Worm (Caenorhabditis elegans) whole organism, L3 larva: Measurements from ENCODE around the gene F38E9.4.

Experiments used
- R02D3.7 ChIP-seq: fragments of 150-350 bp; optimal IDR thresholded peaks from 2 replicates; lab custom pipeline; 2014; ENCODE audit warnings: missing biosample characterization, missing genetic modification characterization
- aly-2 ChIP-seq: fragments of 150-350 bp; optimal IDR thresholded peaks from 2 replicates; lab custom pipeline; 2014; ENCODE audit warnings: missing biosample characterization, missing genetic modification characterization
- ama-1 ChIP-seq: fragments of 150-350 bp; optimal IDR thresholded peaks from 2 replicates; lab custom pipeline; 2018
- ceh-16 ChIP-seq: sonication (generic microtip); optimal IDR thresholded peaks from 2 replicates; lab custom pipeline; 2017; ENCODE audit warnings: missing biosample characterization, missing genetic modification characterization
- ceh-28 ChIP-seq: fragments of 150-350 bp; optimal IDR thresholded peaks from 2 replicates; lab custom pipeline; 2014; ENCODE audit warnings: missing biosample characterization, missing genetic modification reagents, missing genetic modification characterization
- ceh-82 ChIP-seq: fragments of 150-350 bp; optimal IDR thresholded peaks from 2 replicates; lab custom pipeline; 2014; ENCODE audit warnings: missing biosample characterization, missing genetic modification characterization
- ceh-9 ChIP-seq: sonication (generic microtip); optimal IDR thresholded peaks from 2 replicates; lab custom pipeline; 2018; ENCODE audit warnings: missing biosample characterization, missing genetic modification characterization
- daf-12 ChIP-seq: fragments of 150-350 bp; optimal IDR thresholded peaks from 2 replicates; lab custom pipeline; 2014; ENCODE audit warnings: missing biosample characterization, missing genetic modification reagents, missing genetic modification characterization
- egl-5 ChIP-seq: fragments of 150-350 bp; optimal IDR thresholded peaks from 2 replicates; lab custom pipeline; 2017; ENCODE audit warnings: missing biosample characterization, missing genetic modification reagents, missing genetic modification characterization, inconsistent platforms
- elt-1 ChIP-seq: fragments of 150-350 bp; optimal IDR thresholded peaks from 2 replicates; lab custom pipeline; 2014; ENCODE audit warnings: missing biosample characterization, missing genetic modification characterization
- elt-2 ChIP-seq: sonication (generic microtip); optimal IDR thresholded peaks from 2 replicates; lab custom pipeline; 2016; ENCODE audit warnings: missing genetic modification reagents, mild to moderate bottlenecking, missing genetic modification characterization, missing compliant biosample characterization
- hmg-11 ChIP-seq: sonication (generic microtip); optimal IDR thresholded peaks from 2 replicates; lab custom pipeline; 2016; ENCODE audit warnings: missing genetic modification characterization, missing compliant biosample characterization
- jun-1 ChIP-seq: fragments of 150-350 bp; optimal IDR thresholded peaks from 2 replicates; lab custom pipeline; 2014; ENCODE audit warnings: missing biosample characterization, missing genetic modification reagents, missing genetic modification characterization
- lin-15B ChIP-seq: fragments of 150-350 bp; optimal IDR thresholded peaks from 2 replicates; lab custom pipeline; 2014; ENCODE audit warnings: missing biosample characterization, missing genetic modification characterization
- lin-39 ChIP-seq: fragments of 150-350 bp; optimal IDR thresholded peaks from 2 replicates; lab custom pipeline; 2018; ENCODE audit warnings: missing biosample characterization, missing genetic modification reagents, missing genetic modification characterization
- lsy-12 ChIP-seq: sonication (generic microtip); optimal IDR thresholded peaks from 2 replicates; lab custom pipeline; 2016; ENCODE audit warnings: mild to moderate bottlenecking, missing genetic modification characterization, missing compliant biosample characterization
- mdl-1 ChIP-seq: fragments of 150-350 bp; optimal IDR thresholded peaks from 2 replicates; lab custom pipeline; 2014; ENCODE audit warnings: missing biosample characterization, missing genetic modification characterization
- nfya-1 ChIP-seq: sonication (generic microtip); optimal IDR thresholded peaks from 2 replicates; lab custom pipeline; 2017; ENCODE audit warnings: missing genetic modification characterization, mild to moderate bottlenecking, missing compliant biosample characterization, antibody characterized with exemption, moderate library complexity; ENCODE audit not compliant: insufficient read depth
- nhr-11 ChIP-seq: fragments of 150-350 bp; optimal IDR thresholded peaks from 2 replicates; lab custom pipeline; 2014; ENCODE audit warnings: missing biosample characterization, missing genetic modification characterization
- nhr-12 ChIP-seq: fragments of 150-350 bp; optimal IDR thresholded peaks from 2 replicates; lab custom pipeline; 2014; ENCODE audit warnings: missing biosample characterization, missing genetic modification characterization
- nhr-23 ChIP-seq: fragments of 150-350 bp; optimal IDR thresholded peaks from 2 replicates; lab custom pipeline; 2014; ENCODE audit warnings: missing biosample characterization, missing genetic modification reagents, missing genetic modification characterization
- nhr-237 ChIP-seq: fragments of 150-350 bp; optimal IDR thresholded peaks from 2 replicates; lab custom pipeline; 2014; ENCODE audit warnings: missing biosample characterization, missing genetic modification characterization
- nhr-25 ChIP-seq: sonication (generic microtip); optimal IDR thresholded peaks from 2 replicates; lab custom pipeline; 2017; ENCODE audit warnings: missing biosample characterization, missing genetic modification characterization
- nhr-28 ChIP-seq: fragments of 150-350 bp; optimal IDR thresholded peaks from 2 replicates; lab custom pipeline; 2014; ENCODE audit warnings: missing biosample characterization, missing genetic modification characterization
- nhr-43 ChIP-seq: sonication (generic microtip); optimal IDR thresholded peaks from 2 replicates; lab custom pipeline; 2016; ENCODE audit warnings: mild to moderate bottlenecking, missing genetic modification characterization, missing compliant biosample characterization; ENCODE audit not compliant: poor library complexity, severe bottlenecking
- nhr-67 ChIP-seq: fragments of 150-350 bp; optimal IDR thresholded peaks from 2 replicates; lab custom pipeline; 2014; ENCODE audit warnings: missing biosample characterization, missing genetic modification characterization
- nhr-77 ChIP-seq: fragments of 150-350 bp; optimal IDR thresholded peaks from 2 replicates; lab custom pipeline; 2014; ENCODE audit warnings: missing biosample characterization, missing genetic modification characterization
- pha-4 ChIP-seq: fragments of 150-350 bp; optimal IDR thresholded peaks from 2 replicates; lab custom pipeline; 2014; ENCODE audit warnings: missing biosample characterization, missing genetic modification reagents, missing genetic modification characterization
- pqm-1 ChIP-seq: fragments of 150-350 bp; optimal IDR thresholded peaks from 2 replicates; lab custom pipeline; 2017; ENCODE audit warnings: missing biosample characterization, missing genetic modification characterization, inconsistent platforms
- sea-2 ChIP-seq: fragments of 150-350 bp; sonication (generic microtip); optimal IDR thresholded peaks from 4 replicates; lab custom pipeline; 2014; ENCODE audit warnings: missing biosample characterization, missing genetic modification reagents, missing genetic modification characterization
- snpc-4 ChIP-seq: fragments of 150-350 bp; optimal IDR thresholded peaks from 2 replicates; lab custom pipeline; 2014; ENCODE audit warnings: missing biosample characterization, missing genetic modification characterization
- tbx-2 ChIP-seq: sonication (generic microtip); optimal IDR thresholded peaks from 2 replicates; lab custom pipeline; 2016; ENCODE audit warnings: mild to moderate bottlenecking, missing genetic modification characterization, missing compliant biosample characterization
- unc-62 ChIP-seq: fragments of 150-350 bp; sonication (generic microtip); optimal IDR thresholded peaks from 4 replicates; lab custom pipeline; 2014; ENCODE audit warnings: missing biosample characterization, missing genetic modification reagents, missing genetic modification characterization
- ztf-4 ChIP-seq: fragments of 150-350 bp; optimal IDR thresholded peaks from 2 replicates; lab custom pipeline; 2014; ENCODE audit warnings: missing biosample characterization, missing genetic modification characterization

The F38E9.4 gene

ce11 chrX:16443657-16444056, 8.1 kb upstream of the F38E9.4 start:
- TF ChIP-seq nfya-1 (tag; lab: Kevin White, UChicago) (no peak), ceh-82 (no peak), nhr-23 (tag; lab: Kevin White, UChicago) (no peak), nhr-12 (tag; lab: Kevin White, UChicago) (no peak), jun-1 (tag; lab: Kevin White, UChicago) (no peak), ceh-16 (no peak), nhr-77 (tag; lab: Kevin White, UChicago) (no peak), elt-2 (no peak), ceh-9 (tag; lab: Kevin White, UChicago) (no peak), tbx-2 (tag; lab: Kevin White, UChicago) (no peak), ama-1 (lab: Kevin White, UChicago) (no peak), unc-62 (no peak), nhr-28 (tag; lab: Kevin White, UChicago) (no peak), nhr-11 (no peak)
- TF ChIP-seq, all 47 proteins: peak for 0

ce11 chrX:16445793-16446248, 5.9 kb upstream of the F38E9.4 start, which contains the start of gene twf-2:
Gene twf-2 (plus strand): TSS chrX:16446197.
- TF ChIP-seq nhr-25 (peak; percentile 35), lin-39 (tag; lab: Kevin White, UChicago) (peak; percentile 79), hmg-11 (tag; lab: Kevin White, UChicago) (peak; percentile 90), mdl-1 (tag; lab: Kevin White, UChicago) (peak; percentile 40), unc-62 (peak; percentile 63), nhr-11 (no peak), tbx-2 (tag; lab: Kevin White, UChicago) (peak; percentile 40), nhr-77 (tag; lab: Kevin White, UChicago) (no peak), ztf-4 (tag; lab: Kevin White, UChicago) (peak; percentile 8), daf-12 (tag; lab: Kevin White, UChicago) (no peak), egl-5 (tag; lab: Kevin White, UChicago) (peak; percentile 88), pha-4 (tag; lab: Kevin White, UChicago) (peak; percentile 87), nhr-237 (tag; lab: Kevin White, UChicago) (no peak), R02D3.7 (tag; lab: Kevin White, UChicago) (no peak), pqm-1 (tag; lab: Kevin White, UChicago) (peak; percentile 48), jun-1 (tag; lab: Kevin White, UChicago) (peak; percentile 9), lin-15B (tag; lab: Kevin White, UChicago) (peak; percentile 47), elt-2 (peak; percentile 61), ceh-28 (tag; lab: Kevin White, UChicago) (no peak), nhr-23 (tag; lab: Kevin White, UChicago) (peak; percentile 56), ama-1 (lab: Kevin White, UChicago) (peak; percentile 6), sea-2 (GFP tag; lab: Kevin White, UChicago) (no peak), nfya-1 (tag; lab: Kevin White, UChicago) (peak; percentile 80), snpc-4 (peak; percentile 66), lsy-12 (tag; lab: Kevin White, UChicago) (peak; percentile 70), nhr-43 (tag; lab: Kevin White, UChicago) (no peak), elt-1 (peak; percentile 39)

ce11 chrX:16447116-16447515, 4.6 kb upstream of the F38E9.4 start:
- TF ChIP-seq nhr-25 (peak; percentile 23), lsy-12 (tag; lab: Kevin White, UChicago) (no peak), pha-4 (tag; lab: Kevin White, UChicago) (peak; percentile 10)

- TF ChIP-seq ceh-28 (tag; lab: Kevin White, UChicago) (no peak), nhr-23 (tag; lab: Kevin White, UChicago) (no peak), nhr-77 (tag; lab: Kevin White, UChicago) (no peak), nhr-11 (no peak), nhr-25 (no peak)
These were observed 618 bp upstream of the F38E9.4 start for ce11 chrX:16451124-16451523.

- TF ChIP-seq nhr-67 (tag; lab: Kevin White, UChicago) (no peak), pha-4 (tag; lab: Kevin White, UChicago) (peak; percentile 12), aly-2 (tag; lab: Kevin White, UChicago) (no peak), pqm-1 (tag; lab: Kevin White, UChicago) (peak; percentile 56), elt-2 (peak; percentile 88)
These were observed 4.9 kb downstream of the F38E9.4 start, which contains the start of gene nas-39 for ce11 chrX:16456659-16457058. Gene nas-39 (plus strand): TSS chrX:16456927.
